Fruit fly (Drosophila melanogaster) whole organism, embryonic: ENCODE measurements around the gene CG34436.
A peak's percentile ranks its signal among the peaks of the same experiment; 100 is the strongest.

Source experiments
- Aef1 ChIP-seq: fragments of 200-800 bp; sonication (Bioruptor generic); IDR thresholded peaks from 3 replicates; pipeline ENCODE4 v1.3.6; 2022; ENCODE audit warnings: missing biosample characterization, missing genetic modification characterization
- Awh ChIP-seq: fragments of 200-800 bp; sonication (Bioruptor generic); IDR thresholded peaks from 2 replicates; pipeline ENCODE4, ENCODE4 v1.3.6; 2022; ENCODE audit warnings: missing biosample characterization, missing genetic modification characterization
- CG1024 ChIP-seq: fragments of 200-800 bp; sonication (Bioruptor generic); IDR thresholded peaks from 2 replicates; pipeline ENCODE4 v1.3.6; 2022; ENCODE audit warnings: missing biosample characterization, missing genetic modification characterization
- CG10366 ChIP-seq: fragments of 200-800 bp; sonication (Bioruptor generic); IDR thresholded peaks from 2 replicates; pipeline ENCODE4 v1.3.6; 2022; ENCODE audit warnings: missing biosample characterization, missing genetic modification characterization
- CG12744 ChIP-seq: fragments of 200-800 bp; sonication (Bioruptor generic); optimal IDR thresholded peaks from 2 replicates; lab custom pipeline; 2016; ENCODE audit warnings: missing biosample characterization, missing genetic modification characterization
- CG15514 ChIP-seq: fragments of 200-800 bp; sonication (Bioruptor generic); optimal IDR thresholded peaks from 3 replicates; lab custom pipeline; 2017; ENCODE audit warnings: missing biosample characterization, missing genetic modification characterization, mild to moderate bottlenecking, moderate library complexity, missing genetic modification reagents
- CG15601 ChIP-seq: fragments of 200-800 bp; sonication (Bioruptor generic); optimal IDR thresholded peaks from 3 replicates; lab custom pipeline; 2019; ENCODE audit warnings: missing biosample characterization, mild to moderate bottlenecking, missing genetic modification characterization, moderate library complexity
- CG16815 ChIP-seq: fragments of 200-800 bp; sonication (Bioruptor generic); optimal IDR thresholded peaks from 3 replicates; lab custom pipeline; 2017; ENCODE audit warnings: missing biosample characterization, mild to moderate bottlenecking, missing genetic modification characterization
- CG17186 ChIP-seq: fragments of 200-800 bp; sonication (Bioruptor generic); optimal IDR thresholded peaks from 3 replicates; lab custom pipeline; 2017; ENCODE audit warnings: missing biosample characterization, missing genetic modification reagents, missing genetic modification characterization
- CG17829 ChIP-seq: fragments of 200-800 bp; optimal IDR thresholded peaks from 2 replicates; lab custom pipeline; 2019; ENCODE audit warnings: missing biosample characterization, mild to moderate bottlenecking, missing genetic modification characterization, moderate library complexity
- CG2875 ChIP-seq: fragments of 200-800 bp; sonication (Bioruptor generic); optimal IDR thresholded peaks from 2 replicates; lab custom pipeline; 2017; ENCODE audit warnings: missing biosample characterization, mild to moderate bottlenecking, missing genetic modification characterization, missing genetic modification reagents
- CG31388 ChIP-seq: fragments of 200-800 bp; sonication (Bioruptor generic); optimal IDR thresholded peaks from 2 replicates; lab custom pipeline; 2016; ENCODE audit warnings: missing biosample characterization, missing genetic modification characterization
- CG34376 ChIP-seq: fragments of 200-800 bp; sonication (Bioruptor generic); optimal IDR thresholded peaks from 2 replicates; lab custom pipeline; 2018; ENCODE audit warnings: missing biosample characterization, mild to moderate bottlenecking, missing genetic modification characterization
- CG4328 ChIP-seq: fragments of 200-800 bp; sonication (Bioruptor generic); optimal IDR thresholded peaks from 3 replicates; lab custom pipeline; 2017; ENCODE audit warnings: missing biosample characterization, missing genetic modification reagents, missing genetic modification characterization
- CG4360 ChIP-seq: fragments of 200-800 bp; sonication (Bioruptor generic); IDR thresholded peaks from 2 replicates; pipeline ENCODE4 v1.3.6; 2022; ENCODE audit warnings: missing biosample characterization, missing genetic modification characterization
- CG4854 ChIP-seq: fragments of 200-800 bp; sonication (Bioruptor generic); optimal IDR thresholded peaks from 2 replicates; lab custom pipeline; 2016; ENCODE audit warnings: missing biosample characterization, missing genetic modification characterization, inconsistent platforms
- CG5180 ChIP-seq: fragments of 200-800 bp; sonication (Bioruptor generic); optimal IDR thresholded peaks from 3 replicates; lab custom pipeline; 2017; ENCODE audit warnings: missing biosample characterization, missing genetic modification characterization, mild to moderate bottlenecking, moderate library complexity, missing genetic modification reagents
- CG5953 ChIP-seq: fragments of 200-800 bp; sonication (Bioruptor generic); IDR thresholded peaks from 2 replicates; pipeline ENCODE4 v1.3.6; 2022; ENCODE audit warnings: missing biosample characterization, missing genetic modification characterization
- CG8359 ChIP-seq: fragments of 200-800 bp; sonication (Bioruptor generic); optimal IDR thresholded peaks from 2 replicates; lab custom pipeline; 2017; ENCODE audit warnings: missing biosample characterization, mild to moderate bottlenecking, missing genetic modification characterization, borderline replicate concordance
- CG9215 ChIP-seq: fragments of 200-800 bp; sonication (Bioruptor generic); IDR thresholded peaks from 2 replicates; pipeline ENCODE4 v1.3.6; 2022; ENCODE audit warnings: missing biosample characterization, missing genetic modification characterization
- CTCF ChIP-seq: fragments of 200-800 bp; sonication (Bioruptor generic); optimal IDR thresholded peaks from 2 replicates; lab custom pipeline; 2017; ENCODE audit warnings: missing biosample characterization, mild to moderate bottlenecking, missing genetic modification characterization, moderate library complexity
- D19B ChIP-seq: fragments of 200-800 bp; sonication (Bioruptor generic); optimal IDR thresholded peaks from 2 replicates; lab custom pipeline; 2017; ENCODE audit warnings: missing biosample characterization, mild to moderate bottlenecking, missing genetic modification characterization
- HLH3B ChIP-seq: fragments of 200-800 bp; sonication (Bioruptor generic); IDR thresholded peaks from 2 replicates; pipeline ENCODE4 v1.3.6; 2022; ENCODE audit warnings: missing biosample characterization, missing genetic modification characterization
- Hr3 ChIP-seq: fragments of 200-800 bp; sonication (Bioruptor generic); optimal IDR thresholded peaks from 3 replicates; lab custom pipeline; 2016; ENCODE audit warnings: missing biosample characterization, missing genetic modification characterization
- Lhr ChIP-seq: fragments of 200-800 bp; sonication (Bioruptor generic); optimal IDR thresholded peaks from 3 replicates; lab custom pipeline; 2017; ENCODE audit warnings: mild to moderate bottlenecking, missing biosample characterization, missing genetic modification reagents, missing genetic modification characterization
- Lim3 ChIP-seq: fragments of 200-800 bp; sonication (Bioruptor generic); IDR thresholded peaks from 2 replicates; pipeline ENCODE4 v1.3.6; 2022; ENCODE audit warnings: missing biosample characterization, missing genetic modification characterization
- MBD-R2 ChIP-seq: fragments of 200-800 bp; sonication (Bioruptor generic); IDR thresholded peaks from 2 replicates; pipeline ENCODE4 v1.3.6; 2022; ENCODE audit warnings: missing biosample characterization, missing genetic modification characterization
- Mes4 ChIP-seq: fragments of 200-800 bp; sonication (Bioruptor generic); optimal IDR thresholded peaks from 2 replicates; lab custom pipeline; 2016; ENCODE audit warnings: missing biosample characterization, missing genetic modification characterization
- NC2α ChIP-seq: fragments of 200-800 bp; sonication (Bioruptor generic); optimal IDR thresholded peaks from 2 replicates; lab custom pipeline; 2016; ENCODE audit warnings: missing biosample characterization, missing genetic modification characterization
- Usf ChIP-seq: fragments of 200-800 bp; sonication (Bioruptor generic); optimal IDR thresholded peaks from 2 replicates; lab custom pipeline; 2017; ENCODE audit warnings: missing genotype, missing biosample characterization, missing genetic modification characterization
- Xbp1 ChIP-seq: fragments of 200-800 bp; sonication (Bioruptor generic); optimal IDR thresholded peaks from 3 replicates; lab custom pipeline; 2016; ENCODE audit warnings: missing biosample characterization, mild to moderate bottlenecking, missing genetic modification characterization
- YL-1 ChIP-seq: fragments of 200-800 bp; sonication (Bioruptor generic); optimal IDR thresholded peaks from 3 replicates; lab custom pipeline; 2017; ENCODE audit warnings: missing biosample characterization, mild to moderate bottlenecking, missing genetic modification characterization
- ab ChIP-seq: fragments of 200-800 bp; sonication (Bioruptor generic); optimal IDR thresholded peaks from 2 replicates; lab custom pipeline; 2016; ENCODE audit warnings: missing biosample characterization, missing genetic modification characterization
- abd-A ChIP-seq: fragments of 200-800 bp; sonication (Bioruptor generic); optimal IDR thresholded peaks from 3 replicates; lab custom pipeline; 2019; ENCODE audit warnings: missing biosample characterization, mild to moderate bottlenecking, missing genetic modification characterization, moderate library complexity
- cg ChIP-seq: fragments of 200-800 bp; sonication (Bioruptor generic); optimal IDR thresholded peaks from 3 replicates; lab custom pipeline; 2019; ENCODE audit warnings: missing biosample characterization, mild to moderate bottlenecking, missing genetic modification characterization, moderate library complexity
- crc ChIP-seq: fragments of 200-800 bp; sonication (Bioruptor generic); optimal IDR thresholded peaks from 2 replicates; lab custom pipeline; 2016; ENCODE audit warnings: missing biosample characterization, missing genetic modification characterization
- crp ChIP-seq, 2 experiments: fragments of 200-800 bp; sonication (Bioruptor generic); optimal IDR thresholded peaks; 2 replicates in 1 of 2; 3 replicates in 1 of 2; lab custom pipeline; 2017; ENCODE audit warnings: missing biosample characterization in 2 of 2, missing genetic modification characterization in 2 of 2, mild to moderate bottlenecking in 1 of 2, moderate library complexity in 1 of 2
- disco-r ChIP-seq: fragments of 200-800 bp; sonication (Bioruptor generic); optimal IDR thresholded peaks from 2 replicates; lab custom pipeline; 2016; ENCODE audit warnings: missing biosample characterization, missing genetic modification characterization
- dm ChIP-seq: fragments of 200-800 bp; sonication (Bioruptor generic); optimal IDR thresholded peaks from 3 replicates; lab custom pipeline; 2016; ENCODE audit warnings: missing biosample characterization, missing genetic modification characterization
- exex ChIP-seq: fragments of 200-800 bp; sonication (Bioruptor generic); optimal IDR thresholded peaks from 4 replicates; lab custom pipeline; 2018; ENCODE audit warnings: missing biosample characterization, mild to moderate bottlenecking, missing genetic modification characterization, moderate library complexity
- insv ChIP-seq, 2 experiments: fragments of 200-800 bp; sonication (Bioruptor generic); optimal IDR thresholded peaks; 3 replicates each; lab custom pipeline; 2016 to 2018; ENCODE audit warnings: missing biosample characterization in 2 of 2, missing genetic modification characterization in 2 of 2
- nerfin-1 ChIP-seq: fragments of 200-800 bp; sonication (Bioruptor generic); optimal IDR thresholded peaks from 3 replicates; lab custom pipeline; 2019; ENCODE audit warnings: missing biosample characterization, mild to moderate bottlenecking, missing genetic modification characterization, moderate library complexity
- oc ChIP-seq: fragments of 200-800 bp; sonication (Bioruptor generic); optimal IDR thresholded peaks from 2 replicates; lab custom pipeline; 2018; ENCODE audit warnings: missing biosample characterization, mild to moderate bottlenecking, missing genetic modification characterization, moderate library complexity
- odd ChIP-seq: fragments of 200-800 bp; sonication (Bioruptor generic); optimal IDR thresholded peaks from 2 replicates; lab custom pipeline; 2017; ENCODE audit warnings: missing biosample characterization, mild to moderate bottlenecking, missing genetic modification characterization
- pb ChIP-seq: fragments of 200-800 bp; sonication (Bioruptor generic); optimal IDR thresholded peaks from 3 replicates; lab custom pipeline; 2016; ENCODE audit warnings: missing biosample characterization, missing genetic modification characterization
- ro ChIP-seq: fragments of 200-800 bp; sonication (Bioruptor generic); IDR thresholded peaks from 2 replicates; pipeline ENCODE4 v1.3.6; 2022; ENCODE audit warnings: missing biosample characterization, missing genetic modification characterization
- schlank ChIP-seq: fragments of 200-800 bp; sonication (Bioruptor generic); optimal IDR thresholded peaks from 2 replicates; lab custom pipeline; 2018; ENCODE audit warnings: missing biosample characterization, mild to moderate bottlenecking, missing genetic modification characterization
- so ChIP-seq: fragments of 200-800 bp; sonication (Bioruptor generic); IDR thresholded peaks from 3 replicates; pipeline ENCODE4 v1.3.6; 2022; ENCODE audit warnings: missing biosample characterization, missing genetic modification characterization
- stc ChIP-seq: fragments of 200-800 bp; sonication (Bioruptor generic); IDR thresholded peaks from 2 replicates; pipeline ENCODE4 v1.3.6; 2022; ENCODE audit warnings: missing biosample characterization, missing genetic modification characterization
- tgo ChIP-seq: fragments of 200-800 bp; sonication (Bioruptor generic); IDR thresholded peaks from 3 replicates; pipeline ENCODE4 v1.3.6; 2022; ENCODE audit warnings: missing biosample characterization, missing genetic modification characterization

Gene CG34436

DNA sequence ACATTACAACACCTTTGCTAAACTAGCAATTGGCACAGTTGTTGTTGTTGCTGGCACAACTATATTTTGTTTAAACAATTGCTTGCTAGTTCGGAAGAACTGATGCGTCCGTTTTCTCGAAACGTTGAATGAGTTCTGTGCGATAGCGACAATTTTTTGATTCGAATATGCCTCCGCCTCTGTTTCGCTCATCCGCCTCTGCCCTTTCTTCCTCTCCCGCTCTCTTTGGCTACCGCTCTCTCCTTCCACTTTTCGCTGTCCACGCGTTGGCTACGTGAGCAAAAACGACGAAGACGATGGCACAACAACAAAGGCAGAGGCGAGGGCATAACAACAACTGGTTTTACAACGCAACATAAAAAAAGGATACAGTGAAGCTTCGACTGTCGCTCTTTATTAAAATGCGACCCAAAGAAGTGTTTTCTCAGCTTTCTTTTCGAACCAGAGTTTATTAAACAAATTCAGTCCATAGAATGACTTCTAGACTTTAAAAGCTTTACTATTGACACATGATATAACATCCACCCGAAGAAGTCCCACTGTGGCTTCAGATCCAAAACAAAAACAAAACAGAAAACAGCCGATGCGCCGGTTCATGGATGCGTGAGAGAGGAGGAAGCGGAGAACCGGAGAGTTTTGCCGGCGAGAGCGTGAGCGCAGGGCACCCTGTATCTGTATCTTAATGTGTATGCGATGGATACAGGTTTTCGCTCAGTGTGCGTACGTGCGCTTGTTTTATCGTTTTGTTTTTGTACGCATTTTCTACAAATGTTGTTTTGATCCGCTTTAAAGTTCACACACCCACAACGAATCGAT, 44.0 kb downstream of the CG34436 start (continued):
- TF ChIP-seq disco-r (GFP tag; lab: Kevin White, UChicago) (peak; percentile 99), D19B (peak; percentile 97), pb (GFP tag; lab: Kevin White, UChicago) (peak; percentile 99), YL-1 (GFP tag; lab: Kevin White, UChicago) (peak; percentile 99), tgo (no peak), CG15514 (GFP tag; lab: Kevin White, UChicago) (peak; percentile 96), stc (GFP tag; lab: Robert Waterston, UW) (no peak), Hr3 (GFP tag; lab: Kevin White, UChicago) (peak; percentile 99), CG4328 (GFP tag; lab: Kevin White, UChicago) (peak; percentile 98), CG16815 (GFP tag; lab: Kevin White, UChicago) (peak; percentile 99), CG4854 (GFP tag; lab: Kevin White, UChicago) (peak; percentile 99), exex (tag; lab: Kevin White, UChicago) (peak; percentile 95), CG10366 (GFP tag; lab: Robert Waterston, UW) (no peak), CG5180 (GFP tag; lab: Kevin White, UChicago) (peak; percentile 93), abd-A (peak; percentile 98), CG5953 (GFP tag; lab: Robert Waterston, UW) (no peak), CG17186 (GFP tag; lab: Kevin White, UChicago) (peak; percentile 95), CTCF (GFP tag; lab: Kevin White, UChicago) (peak; percentile 77), odd (peak; percentile 99), oc (tag; lab: Kevin White, UChicago) (peak; percentile 99), ro (no peak), Usf (GFP tag; lab: Kevin White, UChicago) (peak; percentile 98), HLH3B (GFP tag; lab: Robert Waterston, UW) (no peak), CG17829 (tag; lab: Kevin White, UChicago) (peak; percentile 99), Lhr (peak; percentile 96), ab (peak; percentile 98), Mes4 (GFP tag; lab: Kevin White, UChicago) (peak; percentile 99), CG15601 (tag; lab: Kevin White, UChicago) (peak; percentile 98), CG31388 (GFP tag; lab: Kevin White, UChicago) (peak; percentile 99), CG12744 (GFP tag; lab: Kevin White, UChicago) (peak; percentile 99), crc (GFP tag; lab: Kevin White, UChicago) (peak; percentile 100), Xbp1 (GFP tag; lab: Kevin White, UChicago) (peak; percentile 100), CG1024 (no peak), MBD-R2 (GFP tag; lab: Robert Waterston, UW) (no peak), insv (GFP tag; optimal IDR thresholded peaks at IDR 0.05; lab: Kevin White, UChicago) (peak; percentile 84 to 85), crp (GFP tag; optimal IDR thresholded peaks at IDR 0.05; lab: Kevin White, UChicago) (peak; percentile 19 to 79), NC2α (GFP tag; lab: Kevin White, UChicago) (peak; percentile 99), Lim3 (no peak), so (no peak), CG9215 (GFP tag; lab: Robert Waterston, UW) (no peak), schlank (tag; lab: Kevin White, UChicago) (peak; percentile 99), cg (GFP tag; lab: Kevin White, UChicago) (peak; percentile 51), Aef1 (GFP tag; lab: Robert Waterston, UW) (no peak), CG8359 (GFP tag; lab: Kevin White, UChicago) (peak; percentile 94), CG2875 (GFP tag; lab: Kevin White, UChicago) (peak; percentile 98), dm (GFP tag; lab: Kevin White, UChicago) (peak; percentile 99), nerfin-1 (tag; lab: Kevin White, UChicago) (peak; percentile 96), CG4360 (GFP tag; lab: Robert Waterston, UW) (no peak), CG34376 (GFP tag; lab: Kevin White, UChicago) (peak; percentile 99), Awh (GFP tag; lab: Robert Waterston, UW) (no peak)
